Fruit fly (Drosophila melanogaster) whole organism, embryonic: ENCODE data around the gene mRRF1.
A peak's percentile ranks its signal among the peaks of the same experiment; 100 is the strongest.

Source experiments
- B-H1 ChIP-seq: fragments of 200-800 bp; sonication (Bioruptor generic); IDR thresholded peaks from 3 replicates; pipeline ENCODE4 v1.3.6; 2022; ENCODE audit warnings: missing biosample characterization, missing genetic modification characterization
- BEAF-32 ChIP-seq: fragments of 200-800 bp; sonication (Bioruptor generic); optimal IDR thresholded peaks from 3 replicates; lab custom pipeline; 2017; ENCODE audit warnings: missing biosample characterization, missing genetic modification characterization, mild to moderate bottlenecking, moderate library complexity, missing genetic modification reagents
- CG10565 ChIP-seq: fragments of 200-800 bp; sonication (Bioruptor generic); optimal IDR thresholded peaks from 3 replicates; lab custom pipeline; 2016; ENCODE audit warnings: missing biosample characterization, mild to moderate bottlenecking, missing genetic modification characterization
- CG12236 ChIP-seq: fragments of 200-800 bp; sonication (Bioruptor generic); optimal IDR thresholded peaks from 2 replicates; lab custom pipeline; 2016; ENCODE audit warnings: missing biosample characterization, missing genetic modification characterization
- CG12299 ChIP-seq: fragments of 200-800 bp; sonication (Bioruptor generic); optimal IDR thresholded peaks from 2 replicates; lab custom pipeline; 2018; ENCODE audit warnings: missing biosample characterization, mild to moderate bottlenecking, missing genetic modification characterization
- CG12659 ChIP-seq: fragments of 200-800 bp; sonication (Bioruptor generic); optimal IDR thresholded peaks from 3 replicates; lab custom pipeline; 2017; ENCODE audit warnings: mild to moderate bottlenecking, missing biosample characterization, missing genetic modification reagents, missing genetic modification characterization
- CG13894 ChIP-seq: fragments of 200-800 bp; sonication (Bioruptor generic); optimal IDR thresholded peaks from 3 replicates; lab custom pipeline; 2018; ENCODE audit warnings: missing biosample characterization, mild to moderate bottlenecking, missing genetic modification characterization, moderate library complexity
- CG15514 ChIP-seq: fragments of 200-800 bp; sonication (Bioruptor generic); optimal IDR thresholded peaks from 3 replicates; lab custom pipeline; 2017; ENCODE audit warnings: missing biosample characterization, missing genetic modification characterization, mild to moderate bottlenecking, moderate library complexity, missing genetic modification reagents
- CG17802 ChIP-seq: fragments of 200-800 bp; sonication (Bioruptor generic); optimal IDR thresholded peaks from 2 replicates; lab custom pipeline; 2018; ENCODE audit warnings: missing biosample characterization, mild to moderate bottlenecking, missing genetic modification characterization, moderate library complexity
- CG17912 ChIP-seq: fragments of 200-800 bp; sonication (Bioruptor generic); optimal IDR thresholded peaks from 2 replicates; lab custom pipeline; 2018; ENCODE audit warnings: missing biosample characterization, mild to moderate bottlenecking, missing genetic modification characterization
- CG18476 ChIP-seq: fragments of 200-800 bp; sonication (Bioruptor generic); optimal IDR thresholded peaks from 2 replicates; lab custom pipeline; 2016; ENCODE audit warnings: missing biosample characterization, mild to moderate bottlenecking, missing genetic modification characterization
- CG2712 ChIP-seq: fragments of 200-800 bp; optimal IDR thresholded peaks from 3 replicates; lab custom pipeline; 2019; ENCODE audit warnings: missing biosample characterization, mild to moderate bottlenecking, missing genetic modification characterization, moderate library complexity
- CG31388 ChIP-seq: fragments of 200-800 bp; sonication (Bioruptor generic); optimal IDR thresholded peaks from 2 replicates; lab custom pipeline; 2016; ENCODE audit warnings: missing biosample characterization, missing genetic modification characterization
- CG3995 ChIP-seq: fragments of 200-800 bp; sonication (Bioruptor generic); optimal IDR thresholded peaks from 3 replicates; lab custom pipeline; 2016; ENCODE audit warnings: missing biosample characterization, missing genetic modification characterization
- CG42726 ChIP-seq: fragments of 200-800 bp; sonication (Bioruptor generic); IDR thresholded peaks from 2 replicates; pipeline ENCODE4 v1.3.6; 2022; ENCODE audit warnings: missing biosample characterization, missing genetic modification characterization; ENCODE audit not compliant: partially characterized antibody
- CG4282 ChIP-seq: fragments of 200-800 bp; sonication (Bioruptor generic); optimal IDR thresholded peaks from 2 replicates; lab custom pipeline; 2016; ENCODE audit warnings: missing biosample characterization, missing genetic modification characterization
- CG6689 ChIP-seq: fragments of 200-800 bp; sonication (Bioruptor generic); IDR thresholded peaks from 2 replicates; pipeline ENCODE4 v1.3.6; 2022; ENCODE audit warnings: missing biosample characterization, missing genetic modification characterization
- CG7928 ChIP-seq: fragments of 200-800 bp; sonication (Bioruptor generic); optimal IDR thresholded peaks from 2 replicates; lab custom pipeline; 2017; ENCODE audit warnings: missing biosample characterization, mild to moderate bottlenecking, missing genetic modification characterization
- Dll ChIP-seq: fragments of 200-800 bp; sonication (Bioruptor generic); IDR thresholded peaks from 4 replicates; pipeline ENCODE4 v1.3.6; 2022; ENCODE audit warnings: missing biosample characterization, missing genetic modification characterization; ENCODE audit not compliant: partially characterized antibody
- E2f1 ChIP-seq: fragments of 200-800 bp; sonication (Bioruptor generic); IDR thresholded peaks from 2 replicates; pipeline ENCODE4 v1.3.6; 2022; ENCODE audit warnings: missing biosample characterization, missing genetic modification characterization
- Ets97D ChIP-seq: fragments of 200-800 bp; sonication (Bioruptor generic); optimal IDR thresholded peaks from 3 replicates; lab custom pipeline; 2016; ENCODE audit warnings: missing biosample characterization, missing genetic modification characterization
- Fer3 ChIP-seq: fragments of 200-800 bp; sonication (Bioruptor generic); optimal IDR thresholded peaks from 2 replicates; lab custom pipeline; 2018; ENCODE audit warnings: missing biosample characterization, mild to moderate bottlenecking, missing genetic modification characterization, moderate library complexity
- GATAe ChIP-seq: fragments of 200-800 bp; sonication (Bioruptor generic); conservative IDR thresholded peaks from 2 replicates; pipeline ENCODE4 v1.3.6; 2022; ENCODE audit warnings: missing biosample characterization, missing genetic modification characterization
- Hr78 ChIP-seq, 2 experiments: fragments of 200-800 bp in 1 of 2; fragments of >200 bp in 1 of 2; sonication (Bioruptor generic) in 1 of 2; optimal IDR thresholded peaks; 2 replicates each; lab custom pipeline; 2017 to 2019; ENCODE audit warnings: missing biosample characterization in 2 of 2, missing genetic modification characterization in 2 of 2, mild to moderate bottlenecking in 1 of 2, moderate library complexity in 1 of 2
- Mad ChIP-seq: fragments of 200-800 bp; sonication (Bioruptor generic); optimal IDR thresholded peaks from 2 replicates; lab custom pipeline; 2016; ENCODE audit warnings: missing biosample characterization, missing genetic modification characterization
- Nf-YC ChIP-seq: fragments of 200-800 bp; optimal IDR thresholded peaks from 3 replicates; lab custom pipeline; 2019; ENCODE audit warnings: missing biosample characterization, mild to moderate bottlenecking, missing genetic modification characterization, moderate library complexity
- Stat92E ChIP-seq, 3 experiments: fragments of >200 bp in 2 of 3; fragments of 200-800 bp in 1 of 3; sonication (Bioruptor generic) in 1 of 3; optimal IDR thresholded peaks; 2 replicates each; lab custom pipeline; 2017 to 2019; ENCODE audit warnings: missing biosample characterization in 3 of 3, missing genetic modification characterization in 3 of 3, mild to moderate bottlenecking in 1 of 3, moderate library complexity in 1 of 3
- Trl ChIP-seq, 3 experiments: fragments of >200 bp in 2 of 3; fragments of 200-800 bp in 1 of 3; sonication (Bioruptor generic) in 1 of 3; optimal IDR thresholded peaks; 2 replicates in 1 of 3; 3 replicates in 2 of 3; lab custom pipeline; 2016 to 2017; ENCODE audit warnings: missing biosample characterization in 1 of 3, missing genetic modification characterization in 1 of 3
- chm ChIP-seq: fragments of 200-800 bp; sonication (Bioruptor generic); IDR thresholded peaks from 2 replicates; pipeline ENCODE4 v1.3.6; 2022; ENCODE audit warnings: missing biosample characterization, missing genetic modification characterization
- chn ChIP-seq: fragments of 200-800 bp; sonication (Bioruptor generic); optimal IDR thresholded peaks from 2 replicates; lab custom pipeline; 2016; ENCODE audit warnings: missing biosample characterization, missing genetic modification characterization
- gce ChIP-seq: fragments of 200-800 bp; sonication (Bioruptor generic); IDR thresholded peaks from 3 replicates; pipeline ENCODE4 v1.3.6; 2022; ENCODE audit warnings: missing biosample characterization, missing genetic modification characterization
- gfzf ChIP-seq: fragments of 200-800 bp; sonication (Bioruptor generic); optimal IDR thresholded peaks from 2 replicates; lab custom pipeline; 2016; ENCODE audit warnings: missing biosample characterization, mild to moderate bottlenecking, missing genetic modification characterization, moderate library complexity
- grn ChIP-seq: fragments of 200-800 bp; sonication (Bioruptor generic); optimal IDR thresholded peaks from 3 replicates; lab custom pipeline; 2017; ENCODE audit warnings: missing biosample characterization, missing genetic modification characterization
- hb ChIP-seq: fragments of 200-800 bp; sonication (Bioruptor generic); IDR thresholded peaks from 3 replicates; pipeline ENCODE4 v1.3.6; 2022; ENCODE audit warnings: missing biosample characterization, missing genetic modification characterization; ENCODE audit not compliant: partially characterized antibody
- hbn ChIP-seq: fragments of 200-800 bp; sonication (Bioruptor generic); IDR thresholded peaks from 2 replicates; pipeline ENCODE4 v1.3.6; 2022; ENCODE audit warnings: missing biosample characterization, missing genetic modification characterization; ENCODE audit not compliant: partially characterized antibody
- hkb ChIP-seq, 2 experiments: fragments of 200-800 bp in 1 of 2; fragments of >200 bp in 1 of 2; sonication (Bioruptor generic) in 1 of 2; IDR thresholded peaks in 1 of 2; optimal IDR thresholded peaks in 1 of 2; 2 replicates each; pipeline versions ENCODE4 v1.3.6 to Lab custom; 2017 to 2022; ENCODE audit warnings: missing biosample characterization in 1 of 2, missing genetic modification characterization in 1 of 2
- kah ChIP-seq: fragments of 200-800 bp; sonication (Bioruptor generic); optimal IDR thresholded peaks from 2 replicates; lab custom pipeline; 2018; ENCODE audit warnings: missing biosample characterization, mild to moderate bottlenecking, missing genetic modification characterization
- lbe ChIP-seq: fragments of 200-800 bp; sonication (Bioruptor generic); optimal IDR thresholded peaks from 2 replicates; lab custom pipeline; 2016; ENCODE audit warnings: missing biosample characterization, mild to moderate bottlenecking, missing genetic modification characterization
- onecut ChIP-seq: fragments of 200-800 bp; sonication (Bioruptor generic); IDR thresholded peaks from 2 replicates; pipeline ENCODE4 v1.3.6; 2022; ENCODE audit warnings: missing biosample characterization, missing genetic modification characterization
- pzg ChIP-seq: fragments of 200-800 bp; sonication (Bioruptor generic); optimal IDR thresholded peaks from 3 replicates; lab custom pipeline; 2018; ENCODE audit warnings: missing biosample characterization, mild to moderate bottlenecking, missing genetic modification characterization, moderate library complexity
- salm ChIP-seq: fragments of 200-800 bp; sonication (Bioruptor generic); optimal IDR thresholded peaks from 2 replicates; lab custom pipeline; 2018; ENCODE audit warnings: missing biosample characterization, mild to moderate bottlenecking, missing genetic modification characterization
- slp2 ChIP-seq: fragments of 200-800 bp; sonication (Bioruptor generic); optimal IDR thresholded peaks from 2 replicates; lab custom pipeline; 2016; ENCODE audit warnings: missing biosample characterization, missing genetic modification characterization
- sob ChIP-seq: fragments of 200-800 bp; sonication (Bioruptor generic); IDR thresholded peaks from 2 replicates; pipeline ENCODE4 v1.3.6; 2022; ENCODE audit warnings: missing biosample characterization, missing genetic modification characterization
- stwl ChIP-seq: fragments of 200-800 bp; sonication (Bioruptor generic); optimal IDR thresholded peaks from 3 replicates; lab custom pipeline; 2018; ENCODE audit warnings: missing biosample characterization, mild to moderate bottlenecking, missing genetic modification characterization, moderate library complexity
- sug ChIP-seq: fragments of 200-800 bp; optimal IDR thresholded peaks from 2 replicates; lab custom pipeline; 2019; ENCODE audit warnings: missing biosample characterization, mild to moderate bottlenecking, missing genetic modification characterization, moderate library complexity
- tna ChIP-seq: fragments of 200-800 bp; sonication (Bioruptor generic); IDR thresholded peaks from 2 replicates; pipeline ENCODE4 v1.3.6; 2022; ENCODE audit warnings: missing biosample characterization, missing genetic modification characterization; ENCODE audit not compliant: partially characterized antibody
- vvl ChIP-seq: fragments of 200-800 bp; sonication (Bioruptor generic); IDR thresholded peaks from 2 replicates; pipeline ENCODE4 v1.3.6; 2022; ENCODE audit warnings: missing biosample characterization, missing genetic modification characterization
- wek ChIP-seq: fragments of 200-800 bp; sonication (Bioruptor generic); optimal IDR thresholded peaks from 3 replicates; lab custom pipeline; 2018; ENCODE audit warnings: missing biosample characterization, mild to moderate bottlenecking, missing genetic modification characterization, moderate library complexity

The mRRF1 gene

dm6 chr3L:9360217-9360692 lies 3.9 kb upstream of the mRRF1 start, which contains the start of gene Pdxk (continued):
- TF ChIP-seq E2f1 (GFP tag; lab: Robert Waterston, UW) (peak; percentile 10; the same call in 1 of the 2 replicates), hkb (optimal IDR thresholded peaks at IDR 0.05; lab: Kevin White, UChicago) (no peak), hkb (GFP tag; IDR thresholded peaks at IDR 0.05; lab: Robert Waterston, UW) (peak; percentile 37), pzg (peak; percentile 62), hbn (GFP tag; lab: Robert Waterston, UW) (0 out of 2 replicates have a peak, but pooled peaks have one; percentile 22), CG18476 (no peak), CG4282 (GFP tag; lab: Kevin White, UChicago) (no peak), sug (tag; lab: Kevin White, UChicago) (peak; percentile 94), CG17912 (GFP tag; lab: Kevin White, UChicago) (no peak), GATAe (peak; percentile 89), Dll (GFP tag; lab: Robert Waterston, UW) (0 out of 4 replicates have a peak, but pooled peaks have one; percentile 40), CG3995 (GFP tag; lab: Kevin White, UChicago) (no peak), sob (peak; percentile 38; the same call in 1 of the 2 replicates), kah (GFP tag; lab: Kevin White, UChicago) (peak; percentile 63), chn (peak; percentile 59), gfzf (peak; percentile 63), Ets97D (no peak), tna (GFP tag; lab: Robert Waterston, UW) (no peak), Mad (GFP tag; lab: Kevin White, UChicago) (no peak), vvl (peak; percentile 46), CG6689 (no peak), CG2712 (tag; lab: Kevin White, UChicago) (peak; percentile 10), lbe (peak; percentile 5), CG42726 (GFP tag; lab: Robert Waterston, UW) (no peak), Trl (optimal IDR thresholded peaks at IDR 0.05; lab: Kevin White, UChicago) (peak in 1 of 2 experiments; percentile 43), Trl (GFP tag; optimal IDR thresholded peaks at IDR 0.05; lab: Kevin White, UChicago) (no peak), gce (peak; percentile 46; the same call in 1 of the 3 replicates), onecut (GFP tag; lab: Robert Waterston, UW) (peak; percentile 69; the same call in 1 of the 2 replicates), wek (GFP tag; lab: Kevin White, UChicago) (peak; percentile 59), stwl (tag; lab: Kevin White, UChicago) (peak; percentile 43), CG31388 (no peak), hb (no peak), CG7928 (GFP tag; lab: Kevin White, UChicago) (no peak), Fer3 (tag; lab: Kevin White, UChicago) (peak; percentile 22), Stat92E (GFP tag; optimal IDR thresholded peaks at IDR 0.05; lab: Kevin White, UChicago) (no peak), CG13894 (tag; lab: Kevin White, UChicago) (peak; percentile 26), Nf-YC (tag; lab: Kevin White, UChicago) (peak; percentile 45), CG12299 (peak; percentile 28), Hr78 (GFP tag; optimal IDR thresholded peaks at IDR 0.05; lab: Kevin White, UChicago) (peak in 1 of 2 experiments; percentile 65), CG17802 (tag; lab: Kevin White, UChicago) (no peak), salm (tag; lab: Kevin White, UChicago) (no peak), grn (GFP tag; lab: Kevin White, UChicago) (peak; percentile 71), CG12659 (GFP tag; lab: Kevin White, UChicago) (peak; percentile 47), CG12236 (GFP tag; lab: Kevin White, UChicago) (no peak), CG10565 (GFP tag; lab: Kevin White, UChicago) (no peak), B-H1 (GFP tag; lab: Robert Waterston, UW) (no peak), BEAF-32 (peak; percentile 38), CG15514 (GFP tag; lab: Kevin White, UChicago) (peak; percentile 92), chm (GFP tag; lab: Robert Waterston, UW) (0 out of 2 replicates have a peak, but pooled peaks have one; percentile 11), slp2 (no peak)
